Fruit fly (Drosophila melanogaster): ENCODE measurements around the gene OXA1L.

The OXA1L gene

dm6 chr3L:10852347-10853130 lies 33.7 kb downstream of the OXA1L start (continued):
- no peak for TF ChIP-seq Ada2b (GFP tag; IDR thresholded peaks at IDR 0.05)
- TF ChIP-seq prd (optimal IDR thresholded peaks at IDR 0.05) = no peak
- TF ChIP-seq prd (GFP tag; IDR thresholded peaks at IDR 0.05) = peak; percentile 47; the same call in 1 of the 3 replicates
- TF ChIP-seq Ets65A (GFP tag) = peak; percentile 1
- TF ChIP-seq en (GFP tag; optimal IDR thresholded peaks at IDR 0.05) = no peak
- TF ChIP-seq CG8388 (GFP tag; optimal IDR thresholded peaks at IDR 0.05) = no peak
- no peak for TF ChIP-seq ac (GFP tag; optimal IDR thresholded peaks at IDR 0.05)
- TF ChIP-seq NFAT (GFP tag; IDR thresholded peaks at IDR 0.05) = no peak
- TF ChIP-seq CG2889 (GFP tag; IDR thresholded peaks at IDR 0.05) = no peak
- no peak for TF ChIP-seq CG16813 (GFP tag; IDR thresholded peaks at IDR 0.05; ENCODE audit: partially characterized antibody)
- TF ChIP-seq CG7839 (tag; optimal IDR thresholded peaks at IDR 0.05) = no peak
- TF ChIP-seq CTCF (GFP tag; optimal IDR thresholded peaks at IDR 0.05) = no peak
- TF ChIP-seq nom (GFP tag; optimal IDR thresholded peaks at IDR 0.05) = peak; percentile 99
- no peak for TF ChIP-seq CG33213 (GFP tag; optimal IDR thresholded peaks at IDR 0.05)
- no peak for TF ChIP-seq btn (GFP tag; optimal IDR thresholded peaks at IDR 0.05)
- no peak for TF ChIP-seq CG9609 (GFP tag; optimal IDR thresholded peaks at IDR 0.05)
- no peak for TF ChIP-seq scrt (GFP tag; optimal IDR thresholded peaks at IDR 0.05)
- 0 out of 2 replicates have a peak, but pooled peaks have one; percentile 27 for TF ChIP-seq ttk (GFP tag; IDR thresholded peaks at IDR 0.05)
- no peak for TF ChIP-seq Max (GFP tag; optimal IDR thresholded peaks at IDR 0.05)
- TF ChIP-seq Bgb (GFP tag; IDR thresholded peaks at IDR 0.05; ENCODE audit: partially characterized antibody) = no peak
- peak; percentile 9 for TF ChIP-seq Meics (GFP tag; optimal IDR thresholded peaks at IDR 0.05)
- TF ChIP-seq ftz-f1 (GFP tag; optimal IDR thresholded peaks at IDR 0.05) = no peak
- TF ChIP-seq ab (GFP tag; optimal IDR thresholded peaks at IDR 0.05) = no peak
- peak; percentile 31 to 55 for TF ChIP-seq Trl (optimal IDR thresholded peaks at IDR 0.05)
- TF ChIP-seq Trl (GFP tag; optimal IDR thresholded peaks at IDR 0.05) = no peak
- no peak for TF ChIP-seq CG1602 (GFP tag; optimal IDR thresholded peaks at IDR 0.05)
- no peak for TF ChIP-seq CG2875 (GFP tag; optimal IDR thresholded peaks at IDR 0.05)
- TF ChIP-seq pfk (GFP tag; optimal IDR thresholded peaks at IDR 0.05) = no peak
- peak in 1 of 2 experiments; percentile 49 for TF ChIP-seq Pdp1 (GFP tag; optimal IDR thresholded peaks at IDR 0.05)
- no peak for TF ChIP-seq al (GFP tag; IDR thresholded peaks at IDR 0.05)
- no peak for TF ChIP-seq CG4707 (GFP tag; optimal IDR thresholded peaks at IDR 0.05)
- TF ChIP-seq CG34224 (GFP tag; IDR thresholded peaks at IDR 0.05; ENCODE audit: partially characterized antibody) = no peak
- TF ChIP-seq hbn (GFP tag; IDR thresholded peaks at IDR 0.05; ENCODE audit: partially characterized antibody) = no peak
- no peak for TF ChIP-seq CG17912 (GFP tag; optimal IDR thresholded peaks at IDR 0.05)
- no peak for TF ChIP-seq crp (GFP tag; optimal IDR thresholded peaks at IDR 0.05)
- no peak for TF ChIP-seq bigmax (GFP tag; optimal IDR thresholded peaks at IDR 0.05)
- TF ChIP-seq CG6175 (GFP tag; IDR thresholded peaks at IDR 0.05) = no peak
- TF ChIP-seq Dfd (GFP tag; optimal IDR thresholded peaks at IDR 0.05) = no peak
- TF ChIP-seq HmgZ (tag; optimal IDR thresholded peaks at IDR 0.05) = no peak
- TF ChIP-seq lab (GFP tag; optimal IDR thresholded peaks at IDR 0.05) = no peak
- no peak for TF ChIP-seq CG8765 (GFP tag; IDR thresholded peaks at IDR 0.05)
- TF ChIP-seq zen2 (GFP tag; IDR thresholded peaks at IDR 0.05; ENCODE audit: partially characterized antibody) = no peak
- peak; percentile 22 for TF ChIP-seq CG1832 (GFP tag; optimal IDR thresholded peaks at IDR 0.05)
- no peak for TF ChIP-seq slp2 (GFP tag; optimal IDR thresholded peaks at IDR 0.05)
- TF ChIP-seq CG17328 (GFP tag; IDR thresholded peaks at IDR 0.05) = peak; percentile 40
- no peak for TF ChIP-seq Hand (GFP tag; optimal IDR thresholded peaks at IDR 0.05)
- TF ChIP-seq CG10462 (GFP tag; optimal IDR thresholded peaks at IDR 0.05) = no peak
- no peak for TF ChIP-seq esg (GFP tag; conservative IDR thresholded peaks at IDR 0.05)
- TF ChIP-seq insv (GFP tag; optimal IDR thresholded peaks at IDR 0.05) = no peak
- no peak for TF ChIP-seq CG11560 (tag; IDR thresholded peaks at IDR 0.05)
